Worm (Caenorhabditis elegans): ENCODE measurements around the gene F21C10.3.

DNA sequence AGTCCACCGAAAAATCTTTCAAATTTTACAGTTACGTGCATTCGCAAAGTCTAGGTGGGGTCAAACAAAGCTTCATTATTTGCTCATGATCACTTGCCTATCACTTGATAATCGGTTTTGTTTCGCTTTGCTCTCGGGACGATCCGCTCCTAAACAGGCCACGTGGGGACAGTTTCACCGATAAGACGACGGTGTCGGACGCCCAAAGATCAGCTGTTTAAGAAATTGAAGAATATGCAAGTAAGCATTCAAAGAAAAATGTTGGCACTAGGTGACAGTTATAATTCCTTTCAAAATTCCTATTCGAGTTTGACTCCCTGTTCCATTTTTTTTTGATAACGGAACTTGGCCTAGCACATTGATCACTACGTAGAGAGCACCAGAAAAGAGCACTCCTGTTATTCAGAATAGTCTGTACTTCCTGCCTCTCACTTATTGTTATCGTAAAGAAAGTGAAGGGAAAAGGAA, 47.9 kb upstream of the F21C10.3 start:
- TF ChIP-seq rnt-1 (tag; optimal IDR thresholded peaks at IDR 0.05) (no peak), lin-39 (tag; optimal IDR thresholded peaks at IDR 0.05) (no peak), unc-62 (GFP tag; optimal IDR thresholded peaks at IDR 0.05) (no peak), lin-35 (GFP tag; optimal IDR thresholded peaks at IDR 0.05) (peak in 1 of 2 experiments; percentile 53), nhr-237 (tag; optimal IDR thresholded peaks at IDR 0.05) (no peak), nhr-76 (tag; optimal IDR thresholded peaks at IDR 0.05) (no peak), ztf-11 (tag; optimal IDR thresholded peaks at IDR 0.05) (no peak)

All from whole organism, L1 larva.